Worm (Caenorhabditis elegans) whole organism, L1 larva: ENCODE results near the gene old-2.

ENCODE experiments used
- C04F5.9 ChIP-seq: sonication (generic microtip); optimal IDR thresholded peaks from 2 replicates; lab custom pipeline; 2016; ENCODE audit warnings: missing genetic modification characterization, missing compliant biosample characterization
- C16A3.4 ChIP-seq: fragments of 150-350 bp; optimal IDR thresholded peaks from 2 replicates; lab custom pipeline; 2014; ENCODE audit warnings: missing biosample characterization, missing genetic modification characterization
- Y116A8C.19 ChIP-seq: sonication (generic microtip); optimal IDR thresholded peaks from 2 replicates; lab custom pipeline; 2016; ENCODE audit warnings: missing compliant biosample characterization, missing genetic modification characterization, borderline replicate concordance
- dpl-1 ChIP-seq, 3 experiments: fragments of 150-350 bp in 2 of 3; sonication (generic microtip) in 1 of 3; optimal IDR thresholded peaks; 2 replicates each; lab custom pipeline; 2014 to 2017; ENCODE audit warnings: missing biosample characterization in 3 of 3, missing genetic modification characterization in 3 of 3, missing genetic modification reagents in 3 of 3
- egl-13 ChIP-seq: sonication (generic microtip); optimal IDR thresholded peaks from 2 replicates; lab custom pipeline; 2016; ENCODE audit warnings: missing genotype, missing genetic modification reagents, missing genetic modification characterization, missing compliant biosample characterization
- elt-3 ChIP-seq, 6 experiments: fragments of 150-350 bp in 1 of 6; sonication (generic microtip); optimal IDR thresholded peaks; 2 replicates each; lab custom pipeline; 2017 to 2018; ENCODE audit warnings: missing biosample characterization in 6 of 6, missing genetic modification characterization in 6 of 6, inconsistent platforms in 1 of 6
- hlh-4 ChIP-seq: sonication (generic microtip); optimal IDR thresholded peaks from 2 replicates; lab custom pipeline; 2016; ENCODE audit warnings: mild to moderate bottlenecking, missing genetic modification characterization, missing compliant biosample characterization
- lin-39 ChIP-seq: fragments of 150-350 bp; optimal IDR thresholded peaks from 2 replicates; lab custom pipeline; 2014; ENCODE audit warnings: missing biosample characterization, missing genetic modification reagents, missing genetic modification characterization
- lsy-2 ChIP-seq, 2 experiments: fragments of 150-350 bp; optimal IDR thresholded peaks; 2 replicates each; lab custom pipeline; 2014; ENCODE audit warnings: missing biosample characterization in 2 of 2, missing genetic modification characterization in 2 of 2
- nhr-11 ChIP-seq: fragments of 150-350 bp; optimal IDR thresholded peaks from 2 replicates; lab custom pipeline; 2014; ENCODE audit warnings: missing biosample characterization, missing genetic modification characterization
- nhr-12 ChIP-seq: sonication (generic microtip); optimal IDR thresholded peaks from 2 replicates; lab custom pipeline; 2017; ENCODE audit warnings: missing biosample characterization, missing genetic modification characterization
- nhr-237 ChIP-seq: fragments of 150-350 bp; optimal IDR thresholded peaks from 2 replicates; lab custom pipeline; 2014; ENCODE audit warnings: missing biosample characterization, missing genetic modification characterization
- nhr-85 ChIP-seq: sonication (generic microtip); peaks from one replicate; lab custom pipeline; 2016; ENCODE audit warnings: missing genetic modification characterization, inconsistent platforms, missing compliant biosample characterization
- pag-3 ChIP-seq: sonication (generic microtip); optimal IDR thresholded peaks from 2 replicates; lab custom pipeline; 2017; ENCODE audit warnings: missing genetic modification characterization, mild to moderate bottlenecking, missing compliant biosample characterization, antibody characterized with exemption, borderline replicate concordance; ENCODE audit not compliant: insufficient read depth
- snu-23 ChIP-seq: sonication (generic microtip); optimal IDR thresholded peaks from 2 replicates; lab custom pipeline; 2016; ENCODE audit warnings: missing genetic modification characterization, missing compliant biosample characterization
- sup-37 ChIP-seq: fragments of 200-800 bp; sonication (Bioruptor generic); optimal IDR thresholded peaks from 2 replicates; lab custom pipeline; 2018; ENCODE audit warnings: mild to moderate bottlenecking, missing genetic modification characterization, missing compliant biosample characterization
- tlp-1 ChIP-seq: fragments of 150-350 bp; optimal IDR thresholded peaks from 2 replicates; lab custom pipeline; 2014; ENCODE audit warnings: missing biosample characterization, missing genetic modification characterization
- unc-30 ChIP-seq: sonication (generic microtip); optimal IDR thresholded peaks from 2 replicates; lab custom pipeline; 2017; ENCODE audit warnings: missing biosample characterization, missing genetic modification characterization
- ztf-4 ChIP-seq: fragments of 150-350 bp; optimal IDR thresholded peaks from 2 replicates; lab custom pipeline; 2014; ENCODE audit warnings: missing biosample characterization, missing genetic modification characterization

The old-2 gene

ce11 chrII:9797664-9798063, 51.7 kb downstream of the old-2 start, which contains the start of gene cyp-13A4:
TSS of gene cyp-13A4 (minus strand) at chrII:9797740.
- TF ChIP-seq hlh-4 (no peak), C16A3.4 (no peak), snu-23 (no peak), unc-30 (tag; lab: Kevin White, UChicago) (no peak), lsy-2 (tag; optimal IDR thresholded peaks at IDR 0.05; lab: Kevin White, UChicago) (no peak), elt-3 (tag; optimal IDR thresholded peaks at IDR 0.05; lab: Kevin White, UChicago) (no peak), pag-3 (tag; lab: Kevin White, UChicago) (no peak), nhr-85 (tag; lab: Kevin White, UChicago) (no peak), nhr-237 (tag; lab: Kevin White, UChicago) (no peak), tlp-1 (tag; lab: Kevin White, UChicago) (no peak), ztf-4 (tag; lab: Kevin White, UChicago) (no peak), nhr-12 (tag; lab: Kevin White, UChicago) (no peak), nhr-11 (tag; lab: Kevin White, UChicago) (no peak), C04F5.9 (tag; lab: Kevin White, UChicago) (no peak), egl-13 (tag; lab: Kevin White, UChicago) (no peak), sup-37 (GFP tag; lab: Kevin White, UChicago) (no peak), Y116A8C.19 (tag; lab: Kevin White, UChicago) (no peak), lin-39 (tag; lab: Kevin White, UChicago) (no peak), dpl-1 (GFP tag; optimal IDR thresholded peaks at IDR 0.05; lab: Kevin White, UChicago) (no peak)
